Worm (Caenorhabditis elegans) whole organism, mixed stage, embryonic: ENCODE data around the gene cubn-1.

Source experiments
- M03D4.4 ChIP-seq: sonication (generic microtip); optimal IDR thresholded peaks from 2 replicates; lab custom pipeline; 2017; ENCODE audit warnings: mild to moderate bottlenecking, missing genetic modification characterization, missing compliant biosample characterization
- blmp-1 ChIP-seq: fragments of 150-350 bp; optimal IDR thresholded peaks from 2 replicates; lab custom pipeline; 2014; ENCODE audit warnings: missing biosample characterization, missing genetic modification characterization
- ceh-39 ChIP-seq: fragments of 150-350 bp; optimal IDR thresholded peaks from 2 replicates; lab custom pipeline; 2014; ENCODE audit warnings: missing biosample characterization, missing genetic modification characterization
- hlh-1 ChIP-seq: fragments of 150-350 bp; optimal IDR thresholded peaks from 2 replicates; lab custom pipeline; 2014; ENCODE audit warnings: missing biosample characterization, missing genetic modification reagents, missing genetic modification characterization
- lin-13 ChIP-seq: fragments of 150-350 bp; optimal IDR thresholded peaks from 2 replicates; lab custom pipeline; 2014; ENCODE audit warnings: missing biosample characterization, missing genetic modification characterization
- mab-5 ChIP-seq: fragments of 150-350 bp; optimal IDR thresholded peaks from 2 replicates; lab custom pipeline; 2014; ENCODE audit warnings: missing biosample characterization, missing genetic modification characterization
- mep-1 ChIP-seq: fragments of 150-350 bp; optimal IDR thresholded peaks from 2 replicates; lab custom pipeline; 2017; ENCODE audit warnings: missing biosample characterization, missing genetic modification reagents, missing genetic modification characterization, inconsistent platforms
- mls-2 ChIP-seq: sonication (generic microtip); optimal IDR thresholded peaks from 2 replicates; lab custom pipeline; 2016; ENCODE audit warnings: mild to moderate bottlenecking, missing genetic modification characterization, moderate library complexity, missing compliant biosample characterization
- nhr-237 ChIP-seq: fragments of 150-350 bp; optimal IDR thresholded peaks from 2 replicates; lab custom pipeline; 2014; ENCODE audit warnings: missing biosample characterization, missing genetic modification characterization
- pha-4 ChIP-seq: fragments of 150-350 bp; optimal IDR thresholded peaks from 2 replicates; lab custom pipeline; 2018; ENCODE audit warnings: missing biosample characterization, missing genetic modification reagents, missing genetic modification characterization
- sem-2 ChIP-seq: fragments of 200-800 bp; sonication (Bioruptor generic); optimal IDR thresholded peaks from 2 replicates; lab custom pipeline; 2018; ENCODE audit warnings: mild to moderate bottlenecking, missing genetic modification characterization, missing compliant biosample characterization
- snpc-4 ChIP-seq: fragments of 150-350 bp; optimal IDR thresholded peaks from 2 replicates; lab custom pipeline; 2014; ENCODE audit warnings: missing biosample characterization, missing genetic modification characterization
- unc-62 ChIP-seq: fragments of 150-350 bp; optimal IDR thresholded peaks from 2 replicates; lab custom pipeline; 2014; ENCODE audit warnings: missing biosample characterization, missing genetic modification reagents, missing genetic modification characterization
- ztf-11 ChIP-seq: fragments of 150-350 bp; optimal IDR thresholded peaks from 2 replicates; lab custom pipeline; 2014; ENCODE audit warnings: missing biosample characterization, missing genetic modification characterization

DNA sequence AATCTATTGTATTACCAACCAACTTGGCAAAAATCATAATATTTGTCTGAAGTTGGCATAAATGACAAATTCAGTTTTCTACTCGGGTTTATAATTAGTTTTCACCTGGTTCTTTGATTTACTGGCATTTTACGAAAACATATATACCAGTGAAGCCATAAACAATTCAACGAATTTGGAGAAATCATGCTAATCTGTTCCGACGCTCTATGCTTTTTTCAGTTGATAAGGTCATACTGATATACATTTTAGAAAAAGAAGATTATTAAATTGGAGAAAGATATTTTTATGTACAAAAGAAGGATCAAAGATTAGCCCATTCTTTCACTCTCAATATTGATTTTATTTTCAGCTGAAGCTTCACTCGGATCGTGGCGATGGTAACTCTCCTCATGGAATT is 24.3 kb upstream of the cubn-1 start:
- no peak for TF ChIP-seq mep-1 (tag; lab: Kevin White, UChicago)
- TF ChIP-seq hlh-1 (tag; lab: Kevin White, UChicago): no peak
- TF ChIP-seq ztf-11 (tag; lab: Kevin White, UChicago): no peak
- no peak for TF ChIP-seq mls-2 (tag; lab: Kevin White, UChicago)
- no peak for TF ChIP-seq ceh-39
- no peak for TF ChIP-seq nhr-237 (tag; lab: Kevin White, UChicago)
- no peak for TF ChIP-seq mab-5 (tag; lab: Kevin White, UChicago)
- TF ChIP-seq pha-4 (tag; lab: Kevin White, UChicago): no peak
- no peak for TF ChIP-seq snpc-4 (tag; lab: Kevin White, UChicago)
- TF ChIP-seq blmp-1 (tag; lab: Kevin White, UChicago): no peak
- no peak for TF ChIP-seq sem-2 (GFP tag; lab: Kevin White, UChicago)
- TF ChIP-seq unc-62 (GFP tag; lab: Kevin White, UChicago): no peak
- no peak for TF ChIP-seq lin-13 (tag; lab: Kevin White, UChicago)
- TF ChIP-seq M03D4.4 (tag; lab: Kevin White, UChicago): no peak
